Fruit fly (Drosophila melanogaster) whole organism, embryonic: ENCODE data around the gene Zasp66.

Experiments
- CG12659 ChIP-seq: fragments of 200-800 bp; sonication (Bioruptor generic); optimal IDR thresholded peaks from 3 replicates; lab custom pipeline; 2017; ENCODE audit warnings: mild to moderate bottlenecking, missing biosample characterization, missing genetic modification reagents, missing genetic modification characterization
- CG14710 ChIP-seq: fragments of 200-800 bp; sonication (Bioruptor generic); optimal IDR thresholded peaks from 3 replicates; lab custom pipeline; 2019; ENCODE audit warnings: missing biosample characterization, mild to moderate bottlenecking, missing genetic modification characterization, moderate library complexity
- CG14965 ChIP-seq: fragments of 200-800 bp; sonication (Bioruptor generic); optimal IDR thresholded peaks from 2 replicates; lab custom pipeline; 2016; ENCODE audit warnings: missing biosample characterization, missing genetic modification characterization, borderline replicate concordance
- CG1529 ChIP-seq: fragments of 200-800 bp; sonication (Bioruptor generic); optimal IDR thresholded peaks from 3 replicates; lab custom pipeline; 2018; ENCODE audit warnings: missing biosample characterization, missing genetic modification characterization
- CG15514 ChIP-seq: fragments of 200-800 bp; sonication (Bioruptor generic); optimal IDR thresholded peaks from 3 replicates; lab custom pipeline; 2017; ENCODE audit warnings: missing biosample characterization, missing genetic modification characterization, mild to moderate bottlenecking, moderate library complexity, missing genetic modification reagents
- CG16813 ChIP-seq: fragments of 200-800 bp; sonication (Bioruptor generic); IDR thresholded peaks from 3 replicates; pipeline ENCODE4 v1.3.6; 2022; ENCODE audit warnings: missing biosample characterization, missing genetic modification characterization; ENCODE audit not compliant: partially characterized antibody
- CG16815 ChIP-seq: fragments of 200-800 bp; sonication (Bioruptor generic); optimal IDR thresholded peaks from 3 replicates; lab custom pipeline; 2017; ENCODE audit warnings: missing biosample characterization, mild to moderate bottlenecking, missing genetic modification characterization
- CG17568 ChIP-seq: fragments of 200-800 bp; sonication (Bioruptor generic); optimal IDR thresholded peaks from 2 replicates; lab custom pipeline; 2018; ENCODE audit warnings: missing biosample characterization, mild to moderate bottlenecking, missing genetic modification characterization, moderate library complexity
- CG18599 ChIP-seq: fragments of 200-800 bp; sonication (Bioruptor generic); optimal IDR thresholded peaks from 3 replicates; lab custom pipeline; 2017; ENCODE audit warnings: missing biosample characterization, missing genetic modification characterization, mild to moderate bottlenecking, moderate library complexity, missing genetic modification reagents
- CG2678 ChIP-seq: fragments of 200-800 bp; sonication (Bioruptor generic); optimal IDR thresholded peaks from 3 replicates; lab custom pipeline; 2019; ENCODE audit warnings: missing biosample characterization, mild to moderate bottlenecking, missing genetic modification characterization, moderate library complexity
- CG30403 ChIP-seq: fragments of 200-800 bp; sonication (Bioruptor generic); optimal IDR thresholded peaks from 3 replicates; lab custom pipeline; 2016; ENCODE audit warnings: missing biosample characterization, missing genetic modification characterization
- CG31224 ChIP-seq: fragments of 200-800 bp; sonication (Bioruptor generic); IDR thresholded peaks from 2 replicates; pipeline ENCODE4 v1.3.6; 2022; ENCODE audit warnings: missing biosample characterization, missing genetic modification characterization
- CG31441 ChIP-seq: fragments of 200-800 bp; sonication (Bioruptor generic); IDR thresholded peaks from 2 replicates; pipeline ENCODE4 v1.3.6; 2022; ENCODE audit warnings: missing biosample characterization, missing genetic modification characterization
- CG32532 ChIP-seq: fragments of 200-800 bp; sonication (Bioruptor generic); IDR thresholded peaks from 2 replicates; pipeline ENCODE4 v1.3.6; 2022; ENCODE audit warnings: missing biosample characterization, missing genetic modification characterization
- CG32772 ChIP-seq: fragments of 200-800 bp; sonication (Bioruptor generic); IDR thresholded peaks from 2 replicates; pipeline ENCODE4 v1.3.6; 2022; ENCODE audit warnings: missing biosample characterization, missing genetic modification characterization
- CG33557 ChIP-seq: fragments of 200-800 bp; sonication (Bioruptor generic); optimal IDR thresholded peaks from 2 replicates; lab custom pipeline; 2019; ENCODE audit warnings: missing biosample characterization, mild to moderate bottlenecking, missing genetic modification characterization, moderate library complexity
- CG3407 ChIP-seq: fragments of 200-800 bp; sonication (Bioruptor generic); optimal IDR thresholded peaks from 2 replicates; lab custom pipeline; 2018; ENCODE audit warnings: missing biosample characterization, mild to moderate bottlenecking, missing genetic modification characterization
- CG4404 ChIP-seq: fragments of 200-800 bp; sonication (Bioruptor generic); IDR thresholded peaks from 2 replicates; pipeline ENCODE4 v1.3.6; 2022; ENCODE audit warnings: missing biosample characterization, missing genetic modification characterization
- CG4424 ChIP-seq: fragments of 200-800 bp; sonication (Bioruptor generic); optimal IDR thresholded peaks from 3 replicates; lab custom pipeline; 2016; ENCODE audit warnings: missing biosample characterization, missing genetic modification characterization
- CG6791 ChIP-seq: fragments of 200-800 bp; sonication (Bioruptor generic); IDR thresholded peaks from 3 replicates; pipeline ENCODE4 v1.3.6; 2022; ENCODE audit warnings: missing biosample characterization, missing genetic modification characterization; ENCODE audit not compliant: partially characterized antibody
- CG8359 ChIP-seq: fragments of 200-800 bp; sonication (Bioruptor generic); optimal IDR thresholded peaks from 2 replicates; lab custom pipeline; 2017; ENCODE audit warnings: missing biosample characterization, mild to moderate bottlenecking, missing genetic modification characterization, borderline replicate concordance
- CG8388 ChIP-seq: fragments of 200-800 bp; sonication (Bioruptor generic); optimal IDR thresholded peaks from 2 replicates; lab custom pipeline; 2019; ENCODE audit warnings: missing biosample characterization, mild to moderate bottlenecking, missing genetic modification characterization, moderate library complexity
- CG8944 ChIP-seq: fragments of 200-800 bp; sonication (Bioruptor generic); optimal IDR thresholded peaks from 3 replicates; lab custom pipeline; 2016; ENCODE audit warnings: missing biosample characterization, missing genetic modification characterization
- CG9215 ChIP-seq: fragments of 200-800 bp; sonication (Bioruptor generic); IDR thresholded peaks from 2 replicates; pipeline ENCODE4 v1.3.6; 2022; ENCODE audit warnings: missing biosample characterization, missing genetic modification characterization
- CG9727 ChIP-seq: fragments of 200-800 bp; sonication (Bioruptor generic); optimal IDR thresholded peaks from 3 replicates; lab custom pipeline; 2017; ENCODE audit warnings: missing biosample characterization, mild to moderate bottlenecking, missing genetic modification characterization
- D ChIP-seq, 2 experiments: fragments of 200-800 bp in 1 of 2; fragments of >200 bp in 1 of 2; sonication (Bioruptor generic) in 1 of 2; optimal IDR thresholded peaks; 2 replicates in 1 of 2; 3 replicates in 1 of 2; lab custom pipeline; 2017; ENCODE audit warnings: mild to moderate bottlenecking in 1 of 2, missing biosample characterization in 1 of 2, missing genetic modification characterization in 1 of 2, missing genetic modification reagents in 1 of 2
- Dfd ChIP-seq, 2 experiments: fragments of >200 bp; optimal IDR thresholded peaks; 2 replicates each; lab custom pipeline; 2017; ENCODE audit warnings: missing biosample characterization in 2 of 2, missing genetic modification characterization in 2 of 2
- Eip74EF ChIP-seq, 2 experiments: fragments of 200-800 bp in 1 of 2; fragments of >200 bp in 1 of 2; sonication (Bioruptor generic) in 1 of 2; optimal IDR thresholded peaks; 2 replicates each; lab custom pipeline; 2017 to 2019; ENCODE audit warnings: missing biosample characterization in 2 of 2, missing genetic modification characterization in 2 of 2, mild to moderate bottlenecking in 1 of 2, moderate library complexity in 1 of 2
- Ets65A ChIP-seq: fragments of 200-800 bp; sonication (Bioruptor generic); peaks from one replicate; lab custom pipeline; 2016; ENCODE audit warnings: missing biosample characterization, missing genetic modification characterization
- H15 ChIP-seq: fragments of 200-800 bp; sonication (Bioruptor generic); IDR thresholded peaks from 3 replicates; pipeline ENCODE4 v1.3.6; 2022; ENCODE audit warnings: missing biosample characterization, missing genetic modification characterization
- HLH4C ChIP-seq: fragments of 200-800 bp; sonication (Bioruptor generic); IDR thresholded peaks from 3 replicates; pipeline ENCODE4 v1.3.6; 2022; ENCODE audit warnings: missing biosample characterization, missing genetic modification characterization; ENCODE audit not compliant: partially characterized antibody
- Hr51 ChIP-seq, 2 experiments: fragments of 200-800 bp; sonication (Bioruptor generic); optimal IDR thresholded peaks; 2 replicates in 1 of 2; 3 replicates in 1 of 2; lab custom pipeline; 2016 to 2018; ENCODE audit warnings: missing biosample characterization in 2 of 2, missing genetic modification characterization in 2 of 2, mild to moderate bottlenecking in 1 of 2, moderate library complexity in 1 of 2
- Rfx ChIP-seq: fragments of 200-800 bp; sonication (Bioruptor generic); IDR thresholded peaks from 2 replicates; pipeline ENCODE4 v1.3.6; 2022; ENCODE audit warnings: missing biosample characterization, missing genetic modification characterization
- Sox102F ChIP-seq: fragments of 200-800 bp; sonication (Bioruptor generic); optimal IDR thresholded peaks from 2 replicates; lab custom pipeline; 2018; ENCODE audit warnings: missing biosample characterization, mild to moderate bottlenecking, missing genetic modification characterization, moderate library complexity
- Sry-δ ChIP-seq: fragments of 200-800 bp; sonication (Bioruptor generic); optimal IDR thresholded peaks from 2 replicates; lab custom pipeline; 2016; ENCODE audit warnings: missing biosample characterization, missing genetic modification characterization
- chinmo ChIP-seq: fragments of 200-800 bp; sonication (Bioruptor generic); IDR thresholded peaks from 4 replicates; pipeline ENCODE4 v1.3.6; 2022; ENCODE audit warnings: missing biosample characterization, missing genetic modification characterization; ENCODE audit not compliant: partially characterized antibody
- esg ChIP-seq: fragments of 200-800 bp; sonication (Bioruptor generic); conservative IDR thresholded peaks from 2 replicates; pipeline ENCODE4 v1.3.6; 2022; ENCODE audit warnings: missing biosample characterization, missing genetic modification characterization
- gcm ChIP-seq: fragments of 200-800 bp; sonication (Bioruptor generic); optimal IDR thresholded peaks from 2 replicates; lab custom pipeline; 2019; ENCODE audit warnings: missing biosample characterization, mild to moderate bottlenecking, missing genetic modification characterization, moderate library complexity
- onecut ChIP-seq: fragments of 200-800 bp; sonication (Bioruptor generic); IDR thresholded peaks from 2 replicates; pipeline ENCODE4 v1.3.6; 2022; ENCODE audit warnings: missing biosample characterization, missing genetic modification characterization
- row ChIP-seq: fragments of 200-800 bp; sonication (Bioruptor generic); IDR thresholded peaks from 3 replicates; pipeline ENCODE4 v1.3.6; 2022; ENCODE audit warnings: missing biosample characterization, missing genetic modification characterization
- stc ChIP-seq: fragments of 200-800 bp; sonication (Bioruptor generic); IDR thresholded peaks from 2 replicates; pipeline ENCODE4 v1.3.6; 2022; ENCODE audit warnings: missing biosample characterization, missing genetic modification characterization
- tgo ChIP-seq: fragments of 200-800 bp; sonication (Bioruptor generic); IDR thresholded peaks from 3 replicates; pipeline ENCODE4 v1.3.6; 2022; ENCODE audit warnings: missing biosample characterization, missing genetic modification characterization
- tna ChIP-seq: fragments of 200-800 bp; sonication (Bioruptor generic); IDR thresholded peaks from 2 replicates; pipeline ENCODE4 v1.3.6; 2022; ENCODE audit warnings: missing biosample characterization, missing genetic modification characterization; ENCODE audit not compliant: partially characterized antibody
- trem ChIP-seq: fragments of 200-800 bp; optimal IDR thresholded peaks from 3 replicates; lab custom pipeline; 2019; ENCODE audit warnings: missing biosample characterization, mild to moderate bottlenecking, missing genetic modification characterization, moderate library complexity
- vvl ChIP-seq: fragments of 200-800 bp; sonication (Bioruptor generic); IDR thresholded peaks from 2 replicates; pipeline ENCODE4 v1.3.6; 2022; ENCODE audit warnings: missing biosample characterization, missing genetic modification characterization
- wek ChIP-seq: fragments of 200-800 bp; sonication (Bioruptor generic); optimal IDR thresholded peaks from 3 replicates; lab custom pipeline; 2018; ENCODE audit warnings: missing biosample characterization, mild to moderate bottlenecking, missing genetic modification characterization, moderate library complexity

Gene Zasp66

DNA sequence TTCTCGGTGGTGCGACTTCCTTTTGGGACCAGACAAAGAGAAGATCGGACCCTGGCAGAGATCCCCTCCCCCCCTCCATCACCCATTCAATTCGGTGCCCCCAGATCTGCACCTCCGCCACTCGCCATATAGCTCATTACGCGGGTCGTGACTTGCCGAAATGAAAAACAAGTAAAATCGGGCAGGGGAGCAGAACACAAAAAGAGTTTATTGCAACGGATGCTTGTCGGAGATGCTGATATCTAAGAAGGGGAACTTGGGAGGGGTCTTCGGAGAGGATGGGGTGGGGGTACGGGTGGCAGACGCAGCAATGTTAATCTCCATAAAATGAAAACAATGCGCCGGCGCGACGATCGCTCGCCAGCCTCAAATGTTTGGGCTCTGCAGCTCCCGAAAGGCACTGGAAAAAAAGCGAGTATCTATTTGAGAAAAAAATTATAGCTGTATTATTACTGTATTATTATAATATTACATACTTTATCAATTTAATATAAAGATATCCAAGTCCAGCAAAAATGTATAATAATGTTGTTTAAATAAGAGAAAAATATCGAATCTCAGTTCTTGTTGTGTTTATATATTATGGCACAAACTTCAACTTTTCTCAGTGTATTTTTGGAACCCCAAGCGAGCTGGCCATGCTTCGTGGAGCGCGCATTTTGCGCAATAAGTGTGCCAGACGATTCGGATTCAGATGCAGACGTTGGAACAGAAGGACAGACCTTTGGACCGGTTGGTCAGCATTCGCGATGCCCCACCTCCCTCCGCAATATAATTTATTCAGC is 43.8 kb downstream of the Zasp66 start (continued):
- TF ChIP-seq chinmo (GFP tag; lab: Robert Waterston, UW): 0 out of 4 replicates have a peak, but pooled peaks have one; percentile 24
- TF ChIP-seq CG15514 (GFP tag; lab: Kevin White, UChicago): no peak
- TF ChIP-seq trem (tag; lab: Kevin White, UChicago): peak; percentile 43
- peak; percentile 66 for TF ChIP-seq row (GFP tag; lab: Robert Waterston, UW)
- no peak for TF ChIP-seq HLH4C
- TF ChIP-seq onecut (GFP tag; lab: Robert Waterston, UW): peak; percentile 15; the same call in 1 of the 2 replicates
- TF ChIP-seq tgo: peak; percentile 48; the same call in 2 of the 3 replicates
- peak; percentile 4 for TF ChIP-seq CG17568 (GFP tag; lab: Kevin White, UChicago)
- peak; percentile 52 for TF ChIP-seq CG14710
- peak; percentile 52 for TF ChIP-seq Sox102F (GFP tag; lab: Kevin White, UChicago)
- TF ChIP-seq Dfd (GFP tag; optimal IDR thresholded peaks at IDR 0.05; lab: Kevin White, UChicago): no peak
- TF ChIP-seq tna (GFP tag; lab: Robert Waterston, UW): no peak
- no peak for TF ChIP-seq Rfx (GFP tag; lab: Robert Waterston, UW)
- TF ChIP-seq CG31224 (GFP tag; lab: Robert Waterston, UW): no peak
- no peak for TF ChIP-seq CG14965 (GFP tag; lab: Kevin White, UChicago)
- peak; percentile 15 for TF ChIP-seq CG16815 (GFP tag; lab: Kevin White, UChicago)
- 0 out of 2 replicates have a peak, but pooled peaks have one; percentile 6 for TF ChIP-seq CG32772 (GFP tag; lab: Robert Waterston, UW)
- TF ChIP-seq CG4424: peak; percentile 41
- peak; percentile 36 for TF ChIP-seq CG8359 (GFP tag; lab: Kevin White, UChicago)
- TF ChIP-seq CG12659 (GFP tag; lab: Kevin White, UChicago): peak; percentile 8
- no peak for TF ChIP-seq wek (GFP tag; lab: Kevin White, UChicago)
- TF ChIP-seq CG3407: peak; percentile 13
- 0 out of 2 replicates have a peak, but pooled peaks have one; percentile 12 for TF ChIP-seq CG4404 (GFP tag; lab: Robert Waterston, UW)
- TF ChIP-seq gcm (GFP tag; lab: Kevin White, UChicago): peak; percentile 29
- TF ChIP-seq esg (GFP tag; lab: Robert Waterston, UW): peak; percentile 44; the same call in 1 of the 2 replicates
- TF ChIP-seq Sry-δ: no peak
- peak; percentile 51 for TF ChIP-seq CG2678
- TF ChIP-seq CG8944: no peak
- peak; percentile 52 for TF ChIP-seq CG9727 (GFP tag; lab: Kevin White, UChicago)
- peak; percentile 16 for TF ChIP-seq Ets65A (GFP tag; lab: Kevin White, UChicago)
- peak in 1 of 2 experiments; percentile 8 for TF ChIP-seq Eip74EF (GFP tag; optimal IDR thresholded peaks at IDR 0.05; lab: Kevin White, UChicago)
- TF ChIP-seq CG6791: no peak
- TF ChIP-seq CG16813 (GFP tag; lab: Robert Waterston, UW): no peak
- TF ChIP-seq CG18599 (GFP tag; lab: Kevin White, UChicago): peak; percentile 9
- TF ChIP-seq CG30403 (GFP tag; lab: Kevin White, UChicago): peak; percentile 10
- TF ChIP-seq CG32532 (GFP tag; lab: Robert Waterston, UW): no peak
- TF ChIP-seq CG31441: peak; percentile 78
- peak; percentile 40 for TF ChIP-seq CG8388 (GFP tag; lab: Kevin White, UChicago)
- TF ChIP-seq CG33557 (GFP tag; lab: Kevin White, UChicago): peak; percentile 51
- TF ChIP-seq CG9215 (GFP tag; lab: Robert Waterston, UW): no peak
- TF ChIP-seq Hr51 (GFP tag; optimal IDR thresholded peaks at IDR 0.05; lab: Kevin White, UChicago): peak in 1 of 2 experiments; percentile 46
- no peak for TF ChIP-seq D (optimal IDR thresholded peaks at IDR 0.05; lab: Kevin White, UChicago)
- TF ChIP-seq D (GFP tag; optimal IDR thresholded peaks at IDR 0.05; lab: Kevin White, UChicago): peak; percentile 37
- TF ChIP-seq vvl (GFP tag; lab: Robert Waterston, UW): peak; percentile 69; the same call in 1 of the 2 replicates
- TF ChIP-seq stc (GFP tag; lab: Robert Waterston, UW): peak; percentile 41; the same call in 1 of the 2 replicates
- peak; percentile 19 for TF ChIP-seq CG1529
- peak; percentile 54; the same call in 1 of the 3 replicates for TF ChIP-seq H15 (GFP tag; lab: Robert Waterston, UW)
